Worm (Caenorhabditis elegans) whole organism, midembryonic: ENCODE results near the gene ser-1.

Experiments
- klf-2 ChIP-seq: fragments of 200-800 bp; sonication (Bioruptor generic); conservative IDR thresholded peaks from 2 replicates; pipeline ENCODE4 v1.3.6; 2022; ENCODE audit warnings: missing genetic modification reagents, missing genetic modification characterization, missing compliant biosample characterization
- tab-1 ChIP-seq: fragments of 200-800 bp; sonication (Bioruptor generic); IDR thresholded peaks from 2 replicates; pipeline ENCODE4 v1.3.6; 2022; ENCODE audit warnings: missing genetic modification characterization, missing compliant biosample characterization

DNA sequence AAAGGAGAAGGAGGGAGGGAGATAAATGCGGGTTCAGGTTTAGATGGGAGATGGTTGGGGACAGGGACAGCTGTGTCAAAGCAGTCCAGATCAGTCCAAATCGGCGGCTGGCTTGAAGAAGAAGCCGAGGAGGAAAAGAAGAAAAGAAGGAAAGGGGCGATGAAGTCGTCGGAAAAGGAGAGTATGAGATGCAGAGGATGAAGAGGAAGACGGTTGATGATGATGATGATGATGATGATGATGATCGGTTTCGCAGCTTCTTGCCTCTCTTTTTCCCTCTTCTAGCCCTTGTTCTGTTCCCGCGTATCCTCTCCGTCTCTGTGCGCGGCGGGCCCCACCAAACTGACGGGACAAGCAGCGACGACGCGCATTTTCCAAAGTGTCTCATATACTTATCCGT is 47.3 kb downstream of the ser-1 start:
- no peak for TF ChIP-seq klf-2
- no peak for TF ChIP-seq tab-1 (GFP tag; lab: Robert Waterston, UW)
